Fruit fly (Drosophila melanogaster) whole organism, embryonic: Measurements from ENCODE around the gene Sfp23F.

Experiments used
- Atf3 ChIP-seq: fragments of 200-800 bp; sonication (Bioruptor generic); optimal IDR thresholded peaks from 3 replicates; lab custom pipeline; 2016; ENCODE audit warnings: missing biosample characterization, missing genetic modification characterization
- CG10462 ChIP-seq: fragments of 200-800 bp; sonication (Bioruptor generic); optimal IDR thresholded peaks from 2 replicates; lab custom pipeline; 2016; ENCODE audit warnings: missing biosample characterization, missing genetic modification characterization
- CG11695 ChIP-seq: fragments of 200-800 bp; sonication (Bioruptor generic); IDR thresholded peaks from 3 replicates; pipeline ENCODE4 v1.3.6; 2022; ENCODE audit warnings: missing biosample characterization, missing genetic modification characterization
- CG12299 ChIP-seq: fragments of 200-800 bp; sonication (Bioruptor generic); optimal IDR thresholded peaks from 2 replicates; lab custom pipeline; 2018; ENCODE audit warnings: missing biosample characterization, mild to moderate bottlenecking, missing genetic modification characterization
- CG12391 ChIP-seq: fragments of 200-800 bp; sonication (Bioruptor generic); optimal IDR thresholded peaks from 3 replicates; lab custom pipeline; 2018; ENCODE audit warnings: missing biosample characterization, mild to moderate bottlenecking, missing genetic modification characterization, moderate library complexity
- CG14050 ChIP-seq: fragments of 200-800 bp; sonication (Bioruptor generic); IDR thresholded peaks from 3 replicates; pipeline ENCODE4 v1.3.6; 2022; ENCODE audit warnings: missing biosample characterization, missing genetic modification characterization
- CG16863 ChIP-seq: fragments of 200-800 bp; sonication (Bioruptor generic); optimal IDR thresholded peaks from 3 replicates; lab custom pipeline; 2016; ENCODE audit warnings: missing biosample characterization, missing genetic modification characterization
- CG17328 ChIP-seq: fragments of 200-800 bp; sonication (Bioruptor generic); IDR thresholded peaks from 2 replicates; pipeline ENCODE4 v1.3.6; 2022; ENCODE audit warnings: missing biosample characterization, missing genetic modification characterization
- CG18764 ChIP-seq: fragments of 200-800 bp; sonication (Bioruptor generic); optimal IDR thresholded peaks from 3 replicates; lab custom pipeline; 2016; ENCODE audit warnings: missing biosample characterization, missing genetic modification characterization
- CG2875 ChIP-seq: fragments of 200-800 bp; sonication (Bioruptor generic); optimal IDR thresholded peaks from 2 replicates; lab custom pipeline; 2017; ENCODE audit warnings: missing biosample characterization, mild to moderate bottlenecking, missing genetic modification characterization, missing genetic modification reagents
- CG31388 ChIP-seq: fragments of 200-800 bp; sonication (Bioruptor generic); optimal IDR thresholded peaks from 2 replicates; lab custom pipeline; 2016; ENCODE audit warnings: missing biosample characterization, missing genetic modification characterization
- CG3163 ChIP-seq: fragments of 200-800 bp; sonication (Bioruptor generic); optimal IDR thresholded peaks from 3 replicates; lab custom pipeline; 2016; ENCODE audit warnings: missing biosample characterization, missing genetic modification characterization
- CG4730 ChIP-seq: fragments of 200-800 bp; sonication (Bioruptor generic); IDR thresholded peaks from 2 replicates; pipeline ENCODE4 v1.3.6; 2022; ENCODE audit warnings: missing biosample characterization, missing genetic modification characterization
- CG7963 ChIP-seq: fragments of 200-800 bp; sonication (Bioruptor generic); IDR thresholded peaks from 3 replicates; pipeline ENCODE4 v1.3.6; 2022; ENCODE audit warnings: missing biosample characterization, missing genetic modification characterization; ENCODE audit not compliant: partially characterized antibody
- CTCF ChIP-seq: fragments of 200-800 bp; sonication (Bioruptor generic); optimal IDR thresholded peaks from 2 replicates; lab custom pipeline; 2017; ENCODE audit warnings: missing biosample characterization, mild to moderate bottlenecking, missing genetic modification characterization, moderate library complexity
- Camta ChIP-seq: fragments of 200-800 bp; sonication (Bioruptor generic); optimal IDR thresholded peaks from 2 replicates; lab custom pipeline; 2016; ENCODE audit warnings: missing biosample characterization, missing genetic modification characterization
- CoRest ChIP-seq: fragments of 200-800 bp; sonication (Bioruptor generic); optimal IDR thresholded peaks from 3 replicates; lab custom pipeline; 2018; ENCODE audit warnings: missing biosample characterization, mild to moderate bottlenecking, missing genetic modification characterization, moderate library complexity
- D19A ChIP-seq: fragments of 200-800 bp; optimal IDR thresholded peaks from 3 replicates; lab custom pipeline; 2019; ENCODE audit warnings: missing biosample characterization, mild to moderate bottlenecking, missing genetic modification characterization, moderate library complexity
- Dek ChIP-seq: fragments of 200-800 bp; sonication (Bioruptor generic); optimal IDR thresholded peaks from 3 replicates; lab custom pipeline; 2019; ENCODE audit warnings: missing biosample characterization, mild to moderate bottlenecking, missing genetic modification characterization, moderate library complexity
- Doc2 ChIP-seq: fragments of 200-800 bp; sonication (Bioruptor generic); IDR thresholded peaks from 2 replicates; pipeline ENCODE4 v1.3.6; 2022; ENCODE audit warnings: missing biosample characterization, missing genetic modification characterization
- E2f1 ChIP-seq: fragments of 200-800 bp; sonication (Bioruptor generic); IDR thresholded peaks from 2 replicates; pipeline ENCODE4 v1.3.6; 2022; ENCODE audit warnings: missing biosample characterization, missing genetic modification characterization
- H15 ChIP-seq: fragments of 200-800 bp; sonication (Bioruptor generic); IDR thresholded peaks from 3 replicates; pipeline ENCODE4 v1.3.6; 2022; ENCODE audit warnings: missing biosample characterization, missing genetic modification characterization
- Hey ChIP-seq: fragments of 200-800 bp; sonication (Bioruptor generic); optimal IDR thresholded peaks from 3 replicates; lab custom pipeline; 2018; ENCODE audit warnings: missing biosample characterization, mild to moderate bottlenecking, missing genetic modification characterization
- Mad ChIP-seq: fragments of 200-800 bp; sonication (Bioruptor generic); optimal IDR thresholded peaks from 2 replicates; lab custom pipeline; 2016; ENCODE audit warnings: missing biosample characterization, missing genetic modification characterization
- Med ChIP-seq: fragments of 200-800 bp; sonication (Bioruptor generic); peaks from one replicate; lab custom pipeline; 2016; ENCODE audit warnings: missing biosample characterization, missing genetic modification characterization, mild to moderate bottlenecking, inconsistent platforms, moderate library complexity
- Poxn ChIP-seq: fragments of 200-800 bp; sonication (Bioruptor generic); IDR thresholded peaks from 2 replicates; pipeline ENCODE4 v1.3.6; 2022; ENCODE audit warnings: missing biosample characterization, missing genetic modification characterization
- Trl ChIP-seq, 3 experiments: fragments of >200 bp in 2 of 3; fragments of 200-800 bp in 1 of 3; sonication (Bioruptor generic) in 1 of 3; optimal IDR thresholded peaks; 2 replicates in 1 of 3; 3 replicates in 2 of 3; lab custom pipeline; 2016 to 2017; ENCODE audit warnings: missing biosample characterization in 1 of 3, missing genetic modification characterization in 1 of 3
- Xbp1 ChIP-seq: fragments of 200-800 bp; sonication (Bioruptor generic); optimal IDR thresholded peaks from 3 replicates; lab custom pipeline; 2016; ENCODE audit warnings: missing biosample characterization, mild to moderate bottlenecking, missing genetic modification characterization
- al ChIP-seq: fragments of 200-800 bp; sonication (Bioruptor generic); IDR thresholded peaks from 2 replicates; pipeline ENCODE4 v1.3.6; 2022; ENCODE audit warnings: missing biosample characterization, missing genetic modification characterization
- bbx ChIP-seq: fragments of 200-800 bp; sonication (Bioruptor generic); IDR thresholded peaks from 2 replicates; pipeline ENCODE4 v1.3.6; 2022; ENCODE audit warnings: missing biosample characterization, missing genetic modification characterization; ENCODE audit not compliant: partially characterized antibody
- cad ChIP-seq: fragments of >200 bp; optimal IDR thresholded peaks from 2 replicates; lab custom pipeline; 2017; ENCODE audit warnings: missing biosample characterization, missing genetic modification characterization
- crc ChIP-seq: fragments of 200-800 bp; sonication (Bioruptor generic); optimal IDR thresholded peaks from 2 replicates; lab custom pipeline; 2016; ENCODE audit warnings: missing biosample characterization, missing genetic modification characterization
- crp ChIP-seq, 2 experiments: fragments of 200-800 bp; sonication (Bioruptor generic); optimal IDR thresholded peaks; 2 replicates in 1 of 2; 3 replicates in 1 of 2; lab custom pipeline; 2017; ENCODE audit warnings: missing biosample characterization in 2 of 2, missing genetic modification characterization in 2 of 2, mild to moderate bottlenecking in 1 of 2, moderate library complexity in 1 of 2
- dmrt11E ChIP-seq: fragments of 200-800 bp; sonication (Bioruptor generic); optimal IDR thresholded peaks from 3 replicates; lab custom pipeline; 2018; ENCODE audit warnings: missing biosample characterization, mild to moderate bottlenecking, missing genetic modification characterization, moderate library complexity
- ems ChIP-seq: fragments of 200-800 bp; sonication (Bioruptor generic); optimal IDR thresholded peaks from 3 replicates; lab custom pipeline; 2016; ENCODE audit warnings: missing biosample characterization, missing genetic modification characterization
- fru ChIP-seq: fragments of >200 bp; optimal IDR thresholded peaks from 2 replicates; lab custom pipeline; 2017
- gcm ChIP-seq: fragments of 200-800 bp; sonication (Bioruptor generic); optimal IDR thresholded peaks from 2 replicates; lab custom pipeline; 2019; ENCODE audit warnings: missing biosample characterization, mild to moderate bottlenecking, missing genetic modification characterization, moderate library complexity
- gem ChIP-seq: fragments of 200-800 bp; sonication (Bioruptor generic); optimal IDR thresholded peaks from 2 replicates; lab custom pipeline; 2019; ENCODE audit warnings: missing biosample characterization, mild to moderate bottlenecking, missing genetic modification characterization, moderate library complexity
- grn ChIP-seq: fragments of 200-800 bp; sonication (Bioruptor generic); optimal IDR thresholded peaks from 3 replicates; lab custom pipeline; 2017; ENCODE audit warnings: missing biosample characterization, missing genetic modification characterization
- her ChIP-seq: fragments of 200-800 bp; sonication (Bioruptor generic); optimal IDR thresholded peaks from 2 replicates; lab custom pipeline; 2016; ENCODE audit warnings: missing biosample characterization, missing genetic modification characterization
- ind ChIP-seq: fragments of 200-800 bp; sonication (Bioruptor generic); optimal IDR thresholded peaks from 3 replicates; lab custom pipeline; 2016; ENCODE audit warnings: missing biosample characterization, missing genetic modification characterization
- jumu ChIP-seq: fragments of 200-800 bp; sonication (Bioruptor generic); optimal IDR thresholded peaks from 3 replicates; lab custom pipeline; 2016; ENCODE audit warnings: missing biosample characterization, missing genetic modification characterization
- kay ChIP-seq: fragments of 200-800 bp; sonication (Bioruptor generic); optimal IDR thresholded peaks from 2 replicates; lab custom pipeline; 2016; ENCODE audit warnings: missing biosample characterization, missing genetic modification characterization
- klu ChIP-seq: fragments of 200-800 bp; sonication (Bioruptor generic); IDR thresholded peaks from 2 replicates; pipeline ENCODE4 v1.3.6; 2022; ENCODE audit warnings: missing biosample characterization, missing genetic modification characterization
- nerfin-2 ChIP-seq: fragments of 200-800 bp; sonication (Bioruptor generic); IDR thresholded peaks from 2 replicates; pipeline ENCODE4 v1.3.6; 2022; ENCODE audit warnings: missing biosample characterization, missing genetic modification characterization; ENCODE audit not compliant: partially characterized antibody
- phol ChIP-seq: fragments of 200-800 bp; sonication (Bioruptor generic); optimal IDR thresholded peaks from 3 replicates; lab custom pipeline; 2018; ENCODE audit warnings: missing biosample characterization, mild to moderate bottlenecking, missing genetic modification characterization, moderate library complexity
- pum ChIP-seq: fragments of 200-800 bp; sonication (Bioruptor generic); optimal IDR thresholded peaks from 2 replicates; lab custom pipeline; 2016; ENCODE audit warnings: missing biosample characterization, missing genetic modification characterization
- schlank ChIP-seq: fragments of 200-800 bp; sonication (Bioruptor generic); optimal IDR thresholded peaks from 2 replicates; lab custom pipeline; 2018; ENCODE audit warnings: missing biosample characterization, mild to moderate bottlenecking, missing genetic modification characterization
- slou ChIP-seq: fragments of 200-800 bp; sonication (Bioruptor generic); optimal IDR thresholded peaks from 3 replicates; lab custom pipeline; 2016; ENCODE audit warnings: missing biosample characterization, missing genetic modification characterization
- stc ChIP-seq: fragments of 200-800 bp; sonication (Bioruptor generic); IDR thresholded peaks from 2 replicates; pipeline ENCODE4 v1.3.6; 2022; ENCODE audit warnings: missing biosample characterization, missing genetic modification characterization
- wdn ChIP-seq: fragments of 200-800 bp; sonication (Bioruptor generic); IDR thresholded peaks from 2 replicates; pipeline ENCODE4 v1.3.6; 2022; ENCODE audit warnings: missing biosample characterization, missing genetic modification characterization

Sfp23F gene

DNA sequence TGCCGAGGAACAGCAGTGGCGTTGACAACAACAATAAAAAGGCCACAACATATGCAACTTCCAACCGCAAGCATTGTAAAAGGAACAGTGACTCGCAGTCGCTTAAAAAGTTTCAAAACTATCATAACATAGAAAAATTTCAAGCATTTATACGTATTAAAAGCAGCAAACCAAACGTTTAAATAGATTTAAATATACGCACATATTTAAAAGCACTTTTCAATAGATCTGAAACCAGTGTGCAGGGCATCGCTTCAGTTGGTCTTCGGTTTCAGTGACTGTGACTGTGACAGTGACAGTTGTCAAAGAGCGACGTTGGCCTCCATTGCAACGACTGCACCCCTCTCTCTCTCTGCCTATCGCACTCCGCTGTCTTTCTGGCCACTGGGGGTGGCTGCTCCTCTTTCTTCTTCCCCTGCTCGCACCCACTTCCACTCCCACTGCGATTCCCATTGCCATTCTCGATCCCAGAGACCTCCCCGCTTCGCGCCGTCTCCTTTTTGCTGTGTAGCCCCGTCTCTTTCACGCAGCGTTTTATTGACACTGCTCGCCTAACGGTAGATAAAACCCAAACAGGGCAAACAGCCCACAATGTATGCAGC is 39.3 kb downstream of the Sfp23F start (continued):
- TF ChIP-seq CG10462 (peak; percentile 46), CG12299 (tag; lab: Kevin White, UChicago) (peak; percentile 14), CG31388 (GFP tag; lab: Kevin White, UChicago) (peak; percentile 22), Camta (GFP tag; lab: Kevin White, UChicago) (peak; percentile 65), Med (GFP tag; lab: Kevin White, UChicago) (peak; percentile 94), stc (peak; percentile 93), CG7963 (GFP tag; lab: Robert Waterston, UW) (peak; percentile 63; the same call in 1 of the 3 replicates), CG16863 (GFP tag; lab: Kevin White, UChicago) (peak; percentile 71), ind (GFP tag; lab: Kevin White, UChicago) (peak; percentile 78), cad (no peak), bbx (0 out of 2 replicates have a peak, but pooled peaks have one; percentile 32), wdn (GFP tag; lab: Robert Waterston, UW) (peak; percentile 47; the same call in 1 of the 2 replicates), fru (lab: Kevin White, UChicago) (no peak), D19A (tag; lab: Kevin White, UChicago) (peak; percentile 73), Poxn (GFP tag; lab: Robert Waterston, UW) (no peak), jumu (GFP tag; lab: Kevin White, UChicago) (peak; percentile 53), nerfin-2 (GFP tag; lab: Robert Waterston, UW) (0 out of 2 replicates have a peak, but pooled peaks have one; percentile 24), Atf3 (GFP tag; lab: Kevin White, UChicago) (peak; percentile 69), gcm (GFP tag; lab: Kevin White, UChicago) (peak; percentile 81), her (GFP tag; lab: Kevin White, UChicago) (peak; percentile 23), phol (peak; percentile 89), CG11695 (peak; percentile 87), CG3163 (GFP tag; lab: Kevin White, UChicago) (no peak), H15 (GFP tag; lab: Robert Waterston, UW) (peak; percentile 90), dmrt11E (tag; lab: Kevin White, UChicago) (peak; percentile 56), E2f1 (GFP tag; lab: Robert Waterston, UW) (peak; percentile 89), Trl (optimal IDR thresholded peaks at IDR 0.05; lab: Kevin White, UChicago) (no peak), Trl (GFP tag; optimal IDR thresholded peaks at IDR 0.05; lab: Kevin White, UChicago) (peak; percentile 51), crp (GFP tag; optimal IDR thresholded peaks at IDR 0.05; lab: Kevin White, UChicago) (peak in 1 of 2 experiments; percentile 13), Xbp1 (GFP tag; lab: Kevin White, UChicago) (peak; percentile 68), Hey (no peak), CoRest (tag; lab: Kevin White, UChicago) (peak; percentile 59), Dek (tag; lab: Kevin White, UChicago) (peak; percentile 47), CG14050 (GFP tag; lab: Robert Waterston, UW) (peak; percentile 76), al (GFP tag; lab: Robert Waterston, UW) (0 out of 2 replicates have a peak, but pooled peaks have one; percentile 40), CG17328 (GFP tag; lab: Robert Waterston, UW) (peak; percentile 92), slou (no peak), schlank (tag; lab: Kevin White, UChicago) (no peak), pum (GFP tag; lab: Kevin White, UChicago) (peak; percentile 56), klu (peak; percentile 23; the same call in 1 of the 2 replicates), ems (GFP tag; lab: Kevin White, UChicago) (peak; percentile 71), crc (GFP tag; lab: Kevin White, UChicago) (peak; percentile 32), CG4730 (GFP tag; lab: Robert Waterston, UW) (peak; percentile 81), CG18764 (GFP tag; lab: Kevin White, UChicago) (peak; percentile 53), kay (GFP tag; lab: Kevin White, UChicago) (peak; percentile 68), grn (GFP tag; lab: Kevin White, UChicago) (no peak), CG12391 (tag; lab: Kevin White, UChicago) (peak; percentile 84), CG2875 (GFP tag; lab: Kevin White, UChicago) (peak; percentile 84), Mad (peak; percentile 58), CTCF (peak; percentile 46), gem (peak; percentile 90), Doc2 (GFP tag; lab: Robert Waterston, UW) (no peak)
